Fruit fly (Drosophila melanogaster) S2 (cell line): ENCODE data around the gene Abl.

Source experiments
- CG8478 ChIP-seq: fragments of >200 bp; optimal IDR thresholded peaks from 2 replicates; lab custom pipeline; 2018
- CTCF ChIP-seq, 2 experiments: fragments of >200 bp; optimal IDR thresholded peaks; 2 replicates each; lab custom pipeline; 2018

DNA sequence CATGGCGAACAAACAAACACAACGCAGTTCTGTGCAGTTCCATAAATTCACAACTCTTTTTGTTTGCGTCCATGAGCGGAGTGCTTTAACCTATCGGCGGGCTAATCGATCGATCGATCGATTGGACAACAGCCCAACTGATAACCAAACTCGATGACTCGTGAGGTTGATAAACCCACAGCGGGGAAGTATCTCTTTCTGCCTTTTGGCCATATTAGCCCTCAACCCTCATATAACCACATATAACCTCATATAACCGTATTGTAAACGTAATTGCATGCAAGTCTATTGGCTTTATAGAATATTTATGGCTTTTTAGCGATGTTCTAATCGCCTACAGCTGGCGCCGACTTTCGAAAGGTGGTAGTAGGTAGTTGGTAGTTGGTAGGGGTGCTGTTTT, 34.7 kb upstream of the Abl start:
- TF ChIP-seq CTCF (optimal IDR thresholded peaks at IDR 0.05; lab: Kevin White, UChicago) (no peak), CG8478 (lab: Kevin White, UChicago) (no peak)
